Worm (Caenorhabditis elegans): Measurements from ENCODE around the gene sftb-1.

- TF ChIP-seq jun-1 (tag; optimal IDR thresholded peaks at IDR 0.05): no peak
- TF ChIP-seq unc-62 (GFP tag; optimal IDR thresholded peaks at IDR 0.05): no peak
- no peak for TF ChIP-seq ztf-11 (tag; optimal IDR thresholded peaks at IDR 0.05)
- no peak for TF ChIP-seq nhr-237 (tag; optimal IDR thresholded peaks at IDR 0.05)
These were observed 20.9 kb upstream of the sftb-1 start for ce11 chrIII:4289952-4290351.
